Fruit fly (Drosophila melanogaster) Kc167 (cell line): Measurements from ENCODE around the gene Obp85a.

Source experiments
- Myc ChIP-seq: fragments of >200 bp; optimal IDR thresholded peaks from 2 replicates; lab custom pipeline; 2017; ENCODE audit warnings: missing external identifiers
- Sin3A ChIP-seq: fragments of >200 bp; optimal IDR thresholded peaks from 2 replicates; lab custom pipeline; 2018; ENCODE audit warnings: missing external identifiers
- h ChIP-seq: fragments of >200 bp; optimal IDR thresholded peaks from 3 replicates; lab custom pipeline; 2018; ENCODE audit warnings: missing external identifiers
- insv ChIP-seq: fragments of >200 bp; optimal IDR thresholded peaks from 3 replicates; lab custom pipeline; 2018; ENCODE audit warnings: missing external identifiers
- psq ChIP-seq: fragments of >200 bp; optimal IDR thresholded peaks from 2 replicates; lab custom pipeline; 2017; ENCODE audit warnings: missing external identifiers
- ttk ChIP-seq: sonication (Bioruptor generic); optimal IDR thresholded peaks from 2 replicates; lab custom pipeline; 2017; ENCODE audit warnings: missing external identifiers

- no peak for TF ChIP-seq Sin3A (lab: Kevin White, UChicago)
- TF ChIP-seq ttk (lab: Kevin White, UChicago) = no peak
- no peak for TF ChIP-seq psq
- no peak for TF ChIP-seq h (lab: Kevin White, UChicago)
- no peak for TF ChIP-seq insv
- no peak for TF ChIP-seq Myc
Observed at dm6 chr3R:8445444-8445843, 25.0 kb upstream of the Obp85a start.
